Worm (Caenorhabditis elegans) whole organism, mixed stage, embryonic: ENCODE data around the gene R74.7.

Experiments used
- M03D4.4 ChIP-seq: sonication (generic microtip); optimal IDR thresholded peaks from 2 replicates; lab custom pipeline; 2017; ENCODE audit warnings: mild to moderate bottlenecking, missing genetic modification characterization, missing compliant biosample characterization
- bed-3 ChIP-seq: fragments of 200-800 bp; sonication (Bioruptor generic); optimal IDR thresholded peaks from 3 replicates; lab custom pipeline; 2018; ENCODE audit warnings: mild to moderate bottlenecking, missing genetic modification characterization, moderate library complexity, missing compliant biosample characterization
- blmp-1 ChIP-seq: fragments of 150-350 bp; optimal IDR thresholded peaks from 2 replicates; lab custom pipeline; 2014; ENCODE audit warnings: missing biosample characterization, missing genetic modification characterization
- ceh-39 ChIP-seq: fragments of 150-350 bp; optimal IDR thresholded peaks from 2 replicates; lab custom pipeline; 2014; ENCODE audit warnings: missing biosample characterization, missing genetic modification characterization
- ceh-43 ChIP-seq: fragments of 200-800 bp; sonication (Bioruptor generic); optimal IDR thresholded peaks from 2 replicates; lab custom pipeline; 2018; ENCODE audit warnings: mild to moderate bottlenecking, missing genetic modification characterization, moderate library complexity, missing compliant biosample characterization
- ceh-83 ChIP-seq: fragments of 200-800 bp; sonication (Bioruptor generic); optimal IDR thresholded peaks from 2 replicates; lab custom pipeline; 2018; ENCODE audit warnings: mild to moderate bottlenecking, missing genetic modification characterization, missing compliant biosample characterization
- ces-1 ChIP-seq: fragments of 150-350 bp; optimal IDR thresholded peaks from 2 replicates; lab custom pipeline; 2014; ENCODE audit warnings: missing biosample characterization, missing genetic modification reagents, missing genetic modification characterization
- cnd-1 ChIP-seq: fragments of 200-800 bp; sonication (Bioruptor generic); optimal IDR thresholded peaks from 2 replicates; lab custom pipeline; 2018; ENCODE audit warnings: mild to moderate bottlenecking, missing genetic modification characterization, missing compliant biosample characterization
- drap-1 ChIP-seq: fragments of 200-800 bp; sonication (Bioruptor generic); optimal IDR thresholded peaks from 3 replicates; lab custom pipeline; 2018; ENCODE audit warnings: mild to moderate bottlenecking, missing genetic modification characterization, missing compliant biosample characterization
- elt-1 ChIP-seq: sonication (generic microtip); optimal IDR thresholded peaks from 2 replicates; lab custom pipeline; 2017; ENCODE audit warnings: missing genetic modification characterization, mild to moderate bottlenecking, missing compliant biosample characterization, antibody characterized with exemption, moderate library complexity, borderline replicate concordance; ENCODE audit not compliant: insufficient read depth
- elt-3 ChIP-seq: fragments of 150-350 bp; optimal IDR thresholded peaks from 2 replicates; lab custom pipeline; 2014; ENCODE audit warnings: missing biosample characterization, missing genetic modification characterization
- flh-1 ChIP-seq: fragments of 200-800 bp; sonication (Bioruptor generic); optimal IDR thresholded peaks from 2 replicates; lab custom pipeline; 2018; ENCODE audit warnings: mild to moderate bottlenecking, missing genetic modification characterization, moderate library complexity, missing compliant biosample characterization
- ham-2 ChIP-seq: fragments of 200-800 bp; sonication (Bioruptor generic); optimal IDR thresholded peaks from 2 replicates; lab custom pipeline; 2018; ENCODE audit warnings: mild to moderate bottlenecking, missing genetic modification characterization, missing compliant biosample characterization
- hlh-1 ChIP-seq: fragments of 150-350 bp; optimal IDR thresholded peaks from 2 replicates; lab custom pipeline; 2014; ENCODE audit warnings: missing biosample characterization, missing genetic modification reagents, missing genetic modification characterization
- lin-13 ChIP-seq: fragments of 150-350 bp; optimal IDR thresholded peaks from 2 replicates; lab custom pipeline; 2014; ENCODE audit warnings: missing biosample characterization, missing genetic modification characterization
- lin-32 ChIP-seq: fragments of 200-800 bp; sonication (Bioruptor generic); optimal IDR thresholded peaks from 2 replicates; lab custom pipeline; 2018; ENCODE audit warnings: mild to moderate bottlenecking, missing genetic modification characterization, missing compliant biosample characterization
- lsy-2 ChIP-seq: fragments of 150-350 bp; optimal IDR thresholded peaks from 2 replicates; lab custom pipeline; 2014; ENCODE audit warnings: missing biosample characterization, missing genetic modification characterization
- mab-5 ChIP-seq: fragments of 150-350 bp; optimal IDR thresholded peaks from 2 replicates; lab custom pipeline; 2014; ENCODE audit warnings: missing biosample characterization, missing genetic modification characterization
- mep-1 ChIP-seq: fragments of 150-350 bp; optimal IDR thresholded peaks from 2 replicates; lab custom pipeline; 2017; ENCODE audit warnings: missing biosample characterization, missing genetic modification reagents, missing genetic modification characterization, inconsistent platforms
- mls-2 ChIP-seq: sonication (generic microtip); optimal IDR thresholded peaks from 2 replicates; lab custom pipeline; 2016; ENCODE audit warnings: mild to moderate bottlenecking, missing genetic modification characterization, moderate library complexity, missing compliant biosample characterization
- nhr-12 ChIP-seq: fragments of 150-350 bp; optimal IDR thresholded peaks from 2 replicates; lab custom pipeline; 2014; ENCODE audit warnings: missing biosample characterization, missing genetic modification characterization
- nhr-2 ChIP-seq: fragments of 150-350 bp; optimal IDR thresholded peaks from 2 replicates; lab custom pipeline; 2014; ENCODE audit warnings: missing biosample characterization, missing genetic modification characterization
- nhr-237 ChIP-seq: fragments of 150-350 bp; optimal IDR thresholded peaks from 2 replicates; lab custom pipeline; 2014; ENCODE audit warnings: missing biosample characterization, missing genetic modification characterization
- nhr-28 ChIP-seq: fragments of 150-350 bp; optimal IDR thresholded peaks from 2 replicates; lab custom pipeline; 2014; ENCODE audit warnings: missing biosample characterization, missing genetic modification characterization
- nhr-76 ChIP-seq: sonication (generic microtip); optimal IDR thresholded peaks from 2 replicates; lab custom pipeline; 2017; ENCODE audit warnings: missing biosample characterization, missing genetic modification characterization
- pha-4 ChIP-seq: fragments of 150-350 bp; optimal IDR thresholded peaks from 2 replicates; lab custom pipeline; 2018; ENCODE audit warnings: missing biosample characterization, missing genetic modification reagents, missing genetic modification characterization
- sem-2 ChIP-seq: fragments of 200-800 bp; sonication (Bioruptor generic); optimal IDR thresholded peaks from 2 replicates; lab custom pipeline; 2018; ENCODE audit warnings: mild to moderate bottlenecking, missing genetic modification characterization, missing compliant biosample characterization
- snpc-4 ChIP-seq: fragments of 150-350 bp; optimal IDR thresholded peaks from 2 replicates; lab custom pipeline; 2014; ENCODE audit warnings: missing biosample characterization, missing genetic modification characterization
- sptf-1 ChIP-seq: sonication (generic microtip); optimal IDR thresholded peaks from 2 replicates; lab custom pipeline; 2017; ENCODE audit warnings: mild to moderate bottlenecking, missing genetic modification characterization, moderate library complexity, missing compliant biosample characterization
- tbx-8 ChIP-seq: fragments of 200-800 bp; sonication (Bioruptor generic); optimal IDR thresholded peaks from 2 replicates; lab custom pipeline; 2018; ENCODE audit warnings: mild to moderate bottlenecking, missing genetic modification characterization, moderate library complexity, missing compliant biosample characterization
- unc-120 ChIP-seq: sonication (generic microtip); optimal IDR thresholded peaks from 2 replicates; lab custom pipeline; 2017; ENCODE audit warnings: missing genetic modification characterization, missing compliant biosample characterization; ENCODE audit not compliant: poor library complexity, severe bottlenecking
- unc-39 ChIP-seq: fragments of 150-350 bp; optimal IDR thresholded peaks from 2 replicates; lab custom pipeline; 2014; ENCODE audit warnings: missing biosample characterization, missing genetic modification characterization
- unc-62 ChIP-seq: fragments of 150-350 bp; optimal IDR thresholded peaks from 2 replicates; lab custom pipeline; 2014; ENCODE audit warnings: missing biosample characterization, missing genetic modification reagents, missing genetic modification characterization
- zip-8 ChIP-seq: fragments of 150-350 bp; optimal IDR thresholded peaks from 2 replicates; lab custom pipeline; 2014; ENCODE audit warnings: missing biosample characterization, missing genetic modification characterization
- ztf-11 ChIP-seq: fragments of 150-350 bp; optimal IDR thresholded peaks from 2 replicates; lab custom pipeline; 2014; ENCODE audit warnings: missing biosample characterization, missing genetic modification characterization

Gene R74.7

DNA sequence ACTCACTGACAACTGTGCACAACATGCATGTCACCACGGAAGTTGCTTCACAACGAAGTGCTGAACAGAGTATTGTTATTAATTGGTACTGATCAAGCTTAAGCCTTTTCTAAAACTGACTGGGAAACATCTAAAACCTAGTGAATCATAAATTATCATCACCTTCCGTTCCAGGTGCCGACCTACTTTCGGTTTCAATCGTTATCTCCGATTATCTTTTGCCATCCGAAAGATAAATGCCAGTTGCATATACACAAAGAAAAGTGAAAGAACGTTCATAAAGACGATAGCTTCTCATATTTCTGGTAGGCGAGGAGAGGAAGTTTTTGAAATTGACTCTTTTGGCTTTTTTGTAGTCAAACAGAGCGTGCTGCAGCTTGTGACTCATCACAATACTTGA, 14.6 kb upstream of the R74.7 start:
- TF ChIP-seq elt-1 (tag; lab: Kevin White, UChicago) (peak; percentile 74), sptf-1 (tag; lab: Kevin White, UChicago) (no peak), zip-8 (tag; lab: Kevin White, UChicago) (no peak), ham-2 (peak; percentile 15), bed-3 (no peak), nhr-237 (no peak), M03D4.4 (no peak), ceh-39 (tag; lab: Kevin White, UChicago) (no peak), pha-4 (tag; lab: Kevin White, UChicago) (no peak), ztf-11 (tag; lab: Kevin White, UChicago) (no peak), unc-39 (no peak), unc-120 (tag; lab: Kevin White, UChicago) (no peak), unc-62 (GFP tag; lab: Kevin White, UChicago) (peak; percentile 0), cnd-1 (no peak), elt-3 (tag; lab: Kevin White, UChicago) (peak; percentile 88), blmp-1 (tag; lab: Kevin White, UChicago) (peak; percentile 92)

DNA sequence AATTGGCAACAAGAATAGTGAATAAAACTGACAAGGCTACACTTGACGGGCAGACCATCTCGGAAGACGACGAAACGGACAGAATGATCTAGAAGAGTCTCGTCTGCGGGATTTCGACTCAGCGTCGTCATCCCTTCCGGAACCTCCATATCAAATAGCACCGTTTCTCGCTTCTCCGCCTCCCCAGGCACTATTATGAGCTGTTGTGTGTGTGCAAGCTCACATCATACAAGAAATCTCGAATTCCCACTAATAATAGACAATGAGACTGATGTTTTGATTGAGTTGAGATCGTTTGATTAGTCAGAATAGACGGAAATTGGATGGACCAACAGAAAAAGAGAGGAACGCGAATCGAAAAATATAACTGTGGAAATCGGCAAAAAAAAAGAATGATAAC, 14.0 kb upstream of the R74.7 start, which contains the start of gene spp-28:
TSS of gene spp-28 (minus strand) at position 101 of the 400 bp plus-strand sequence.
- TF ChIP-seq mep-1 (tag; lab: Kevin White, UChicago) (no peak), unc-39 (no peak), M03D4.4 (no peak), nhr-28 (tag; lab: Kevin White, UChicago) (no peak), lin-32 (GFP tag; lab: Kevin White, UChicago) (no peak), lin-13 (tag; lab: Kevin White, UChicago) (no peak), elt-3 (tag; lab: Kevin White, UChicago) (no peak), nhr-12 (tag; lab: Kevin White, UChicago) (no peak), mab-5 (no peak), bed-3 (no peak), nhr-2 (tag; lab: Kevin White, UChicago) (no peak), flh-1 (GFP tag; lab: Kevin White, UChicago) (no peak), nhr-237 (no peak), blmp-1 (tag; lab: Kevin White, UChicago) (no peak), zip-8 (tag; lab: Kevin White, UChicago) (no peak), nhr-76 (tag; lab: Kevin White, UChicago) (no peak), sptf-1 (tag; lab: Kevin White, UChicago) (no peak)

DNA sequence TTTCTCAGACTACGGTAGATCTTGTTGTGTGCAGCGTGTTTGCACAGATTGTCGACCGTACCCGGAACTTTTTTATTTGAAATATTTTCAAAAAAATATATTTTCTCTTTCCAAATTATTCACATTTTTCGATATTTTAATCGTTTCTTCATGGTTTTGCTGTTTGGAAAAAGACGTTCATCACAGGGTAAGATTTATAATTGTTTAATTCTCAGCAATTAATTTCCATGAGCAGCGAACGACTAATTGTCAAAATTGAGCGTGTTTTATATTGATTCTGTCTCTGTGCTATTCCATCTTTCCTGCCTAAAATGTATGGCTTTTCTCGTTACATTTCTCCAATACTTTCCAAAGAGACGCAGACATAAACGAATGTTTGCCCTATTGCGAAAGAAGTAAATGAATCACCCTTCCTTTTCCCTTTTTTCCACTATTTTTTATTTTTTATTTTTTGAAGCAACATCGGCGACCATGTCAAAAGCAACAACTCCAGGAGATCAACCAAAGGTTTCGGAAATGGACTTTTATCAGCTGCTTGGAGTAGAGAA, 13.1 kb upstream of the R74.7 start, which contains the start of gene dnj-16:
TSS of gene dnj-16 (plus strand) at position 51 of the 548 bp plus-strand sequence.
- TF ChIP-seq mep-1 (tag; lab: Kevin White, UChicago) = peak; percentile 19
- no peak for TF ChIP-seq blmp-1 (tag; lab: Kevin White, UChicago)
- TF ChIP-seq lsy-2 = peak; percentile 11
- no peak for TF ChIP-seq sptf-1 (tag; lab: Kevin White, UChicago)
- TF ChIP-seq cnd-1 = no peak
- TF ChIP-seq lin-13 (tag; lab: Kevin White, UChicago) = no peak
- TF ChIP-seq ceh-39 (tag; lab: Kevin White, UChicago) = no peak
- no peak for TF ChIP-seq M03D4.4
- no peak for TF ChIP-seq ceh-83
- no peak for TF ChIP-seq mab-5
- TF ChIP-seq ztf-11 (tag; lab: Kevin White, UChicago) = no peak
- TF ChIP-seq nhr-237 = peak; percentile 1
- TF ChIP-seq drap-1 (GFP tag; lab: Kevin White, UChicago) = no peak
- no peak for TF ChIP-seq ceh-43 (GFP tag; lab: Kevin White, UChicago)
- TF ChIP-seq elt-3 (tag; lab: Kevin White, UChicago) = no peak
- no peak for TF ChIP-seq bed-3
- no peak for TF ChIP-seq zip-8 (tag; lab: Kevin White, UChicago)
- no peak for TF ChIP-seq unc-39
- TF ChIP-seq tbx-8 = no peak
- no peak for TF ChIP-seq pha-4 (tag; lab: Kevin White, UChicago)
- TF ChIP-seq snpc-4 (tag; lab: Kevin White, UChicago) = no peak
- peak; percentile 83 for TF ChIP-seq ces-1 (GFP tag; lab: Kevin White, UChicago)

DNA sequence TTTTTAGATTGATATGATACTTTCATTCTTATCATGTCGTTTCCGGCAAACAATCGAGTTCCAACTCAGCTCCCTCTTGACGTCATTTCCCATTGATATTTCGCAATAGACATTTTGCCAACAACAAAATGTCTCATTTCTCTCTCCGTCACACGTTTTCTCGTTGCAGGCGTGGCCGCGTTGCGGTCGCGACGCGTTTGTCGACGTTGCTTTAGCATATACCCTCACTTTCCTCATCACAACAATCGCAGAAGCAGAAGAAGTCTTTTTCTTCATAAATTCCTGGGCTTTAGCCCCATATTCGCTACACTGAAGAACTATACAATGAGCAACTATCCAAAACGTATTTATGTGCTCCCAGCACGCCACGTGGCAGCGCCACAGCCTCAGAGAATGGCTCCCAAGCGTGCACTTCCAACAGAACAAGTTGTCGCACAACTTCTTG, 10.5 kb upstream of the R74.7 start, which contains the start of gene xbp-1:
TSS of gene xbp-1 (plus strand) at position 151 of the 445 bp plus-strand sequence.
- TF ChIP-seq drap-1 (GFP tag; lab: Kevin White, UChicago) = peak; percentile 39
- peak; percentile 79 for TF ChIP-seq ham-2
- TF ChIP-seq nhr-2 (tag; lab: Kevin White, UChicago) = no peak
- TF ChIP-seq pha-4 (tag; lab: Kevin White, UChicago) = peak; percentile 81
- peak; percentile 75 for TF ChIP-seq unc-62 (GFP tag; lab: Kevin White, UChicago)
- peak; percentile 80 for TF ChIP-seq ces-1 (GFP tag; lab: Kevin White, UChicago)
- TF ChIP-seq sem-2 (GFP tag; lab: Kevin White, UChicago) = no peak
- no peak for TF ChIP-seq ceh-83
- no peak for TF ChIP-seq flh-1 (GFP tag; lab: Kevin White, UChicago)
- TF ChIP-seq snpc-4 (tag; lab: Kevin White, UChicago) = no peak
- TF ChIP-seq unc-39 = no peak
- no peak for TF ChIP-seq nhr-12 (tag; lab: Kevin White, UChicago)
- no peak for TF ChIP-seq tbx-8
- TF ChIP-seq nhr-28 (tag; lab: Kevin White, UChicago) = no peak
- peak; percentile 73 for TF ChIP-seq nhr-237
- peak; percentile 8 for TF ChIP-seq mab-5
- no peak for TF ChIP-seq lin-32 (GFP tag; lab: Kevin White, UChicago)
- TF ChIP-seq blmp-1 (tag; lab: Kevin White, UChicago) = no peak
- TF ChIP-seq elt-3 (tag; lab: Kevin White, UChicago) = peak; percentile 20
- no peak for TF ChIP-seq mls-2 (tag; lab: Kevin White, UChicago)
- TF ChIP-seq cnd-1 = no peak
- TF ChIP-seq lin-13 (tag; lab: Kevin White, UChicago) = peak; percentile 29
- TF ChIP-seq unc-120 (tag; lab: Kevin White, UChicago) = peak; percentile 22
- TF ChIP-seq lsy-2 = peak; percentile 77
- TF ChIP-seq ceh-43 (GFP tag; lab: Kevin White, UChicago) = no peak
- TF ChIP-seq sptf-1 (tag; lab: Kevin White, UChicago) = peak; percentile 72
- no peak for TF ChIP-seq elt-1 (tag; lab: Kevin White, UChicago)
- peak; percentile 87 for TF ChIP-seq mep-1 (tag; lab: Kevin White, UChicago)
- peak; percentile 41 for TF ChIP-seq hlh-1
- TF ChIP-seq bed-3 = no peak
- TF ChIP-seq ztf-11 (tag; lab: Kevin White, UChicago) = peak; percentile 17
- no peak for TF ChIP-seq M03D4.4
- peak; percentile 10 for TF ChIP-seq zip-8 (tag; lab: Kevin White, UChicago)
- TF ChIP-seq nhr-76 (tag; lab: Kevin White, UChicago) = no peak
- TF ChIP-seq ceh-39 (tag; lab: Kevin White, UChicago) = peak; percentile 59
